Worm (Caenorhabditis elegans) whole organism, L3 larva: ENCODE measurements around the gene glr-4.

Experiments
- R02D3.7 ChIP-seq: fragments of 150-350 bp; optimal IDR thresholded peaks from 2 replicates; lab custom pipeline; 2014; ENCODE audit warnings: missing biosample characterization, missing genetic modification characterization
- aly-2 ChIP-seq: fragments of 150-350 bp; optimal IDR thresholded peaks from 2 replicates; lab custom pipeline; 2014; ENCODE audit warnings: missing biosample characterization, missing genetic modification characterization
- ama-1 ChIP-seq: fragments of 150-350 bp; optimal IDR thresholded peaks from 2 replicates; lab custom pipeline; 2018
- ceh-16 ChIP-seq: sonication (generic microtip); optimal IDR thresholded peaks from 2 replicates; lab custom pipeline; 2017; ENCODE audit warnings: missing biosample characterization, missing genetic modification characterization
- daf-12 ChIP-seq: fragments of 150-350 bp; optimal IDR thresholded peaks from 2 replicates; lab custom pipeline; 2014; ENCODE audit warnings: missing biosample characterization, missing genetic modification reagents, missing genetic modification characterization
- egl-27 ChIP-seq: sonication (generic microtip); optimal IDR thresholded peaks from 4 replicates; lab custom pipeline; 2017; ENCODE audit warnings: missing biosample characterization, missing genetic modification reagents, missing genetic modification characterization
- egl-5 ChIP-seq: fragments of 150-350 bp; optimal IDR thresholded peaks from 2 replicates; lab custom pipeline; 2017; ENCODE audit warnings: missing biosample characterization, missing genetic modification reagents, missing genetic modification characterization, inconsistent platforms
- elt-2 ChIP-seq: sonication (generic microtip); optimal IDR thresholded peaks from 2 replicates; lab custom pipeline; 2016; ENCODE audit warnings: missing genetic modification reagents, mild to moderate bottlenecking, missing genetic modification characterization, missing compliant biosample characterization
- elt-3 ChIP-seq, 3 experiments: fragments of 150-350 bp in 1 of 3; sonication (generic microtip) in 2 of 3; optimal IDR thresholded peaks; 2 replicates in 2 of 3; 4 replicates in 1 of 3; lab custom pipeline; 2014 to 2017; ENCODE audit warnings: missing biosample characterization in 3 of 3, missing genetic modification characterization in 3 of 3
- eor-1 ChIP-seq, 2 experiments: fragments of 150-350 bp; optimal IDR thresholded peaks; 2 replicates each; lab custom pipeline; 2014 to 2018; ENCODE audit warnings: missing biosample characterization in 2 of 2, missing genetic modification characterization in 2 of 2
- fkh-10 ChIP-seq: sonication (generic microtip); optimal IDR thresholded peaks from 2 replicates; lab custom pipeline; 2017; ENCODE audit warnings: missing biosample characterization, missing genetic modification reagents, missing genetic modification characterization
- fkh-2 ChIP-seq: fragments of 150-350 bp; optimal IDR thresholded peaks from 2 replicates; lab custom pipeline; 2014; ENCODE audit warnings: missing biosample characterization, missing genetic modification reagents, missing genetic modification characterization
- fos-1 ChIP-seq: fragments of 150-350 bp; optimal IDR thresholded peaks from 2 replicates; lab custom pipeline; 2014; ENCODE audit warnings: missing biosample characterization, missing genetic modification characterization
- hmg-11 ChIP-seq: sonication (generic microtip); optimal IDR thresholded peaks from 2 replicates; lab custom pipeline; 2016; ENCODE audit warnings: missing genetic modification characterization, missing compliant biosample characterization
- lin-39 ChIP-seq: fragments of 150-350 bp; optimal IDR thresholded peaks from 2 replicates; lab custom pipeline; 2018; ENCODE audit warnings: missing biosample characterization, missing genetic modification reagents, missing genetic modification characterization
- lsy-12 ChIP-seq: sonication (generic microtip); optimal IDR thresholded peaks from 2 replicates; lab custom pipeline; 2016; ENCODE audit warnings: mild to moderate bottlenecking, missing genetic modification characterization, missing compliant biosample characterization
- mml-1 ChIP-seq: fragments of 150-350 bp; sonication (generic microtip); optimal IDR thresholded peaks from 3 replicates; lab custom pipeline; 2014; ENCODE audit warnings: missing biosample characterization, missing genetic modification characterization
- nfya-1 ChIP-seq: sonication (generic microtip); optimal IDR thresholded peaks from 2 replicates; lab custom pipeline; 2017; ENCODE audit warnings: missing genetic modification characterization, mild to moderate bottlenecking, missing compliant biosample characterization, antibody characterized with exemption, moderate library complexity; ENCODE audit not compliant: insufficient read depth
- nhr-11 ChIP-seq: fragments of 150-350 bp; optimal IDR thresholded peaks from 2 replicates; lab custom pipeline; 2014; ENCODE audit warnings: missing biosample characterization, missing genetic modification characterization
- nhr-12 ChIP-seq: fragments of 150-350 bp; optimal IDR thresholded peaks from 2 replicates; lab custom pipeline; 2014; ENCODE audit warnings: missing biosample characterization, missing genetic modification characterization
- nhr-23 ChIP-seq: fragments of 150-350 bp; optimal IDR thresholded peaks from 2 replicates; lab custom pipeline; 2014; ENCODE audit warnings: missing biosample characterization, missing genetic modification reagents, missing genetic modification characterization
- nhr-25 ChIP-seq: sonication (generic microtip); optimal IDR thresholded peaks from 2 replicates; lab custom pipeline; 2017; ENCODE audit warnings: missing biosample characterization, missing genetic modification characterization
- nhr-43 ChIP-seq: sonication (generic microtip); optimal IDR thresholded peaks from 2 replicates; lab custom pipeline; 2016; ENCODE audit warnings: mild to moderate bottlenecking, missing genetic modification characterization, missing compliant biosample characterization; ENCODE audit not compliant: poor library complexity, severe bottlenecking
- nhr-67 ChIP-seq: fragments of 150-350 bp; optimal IDR thresholded peaks from 2 replicates; lab custom pipeline; 2014; ENCODE audit warnings: missing biosample characterization, missing genetic modification characterization
- nhr-76 ChIP-seq: fragments of 150-350 bp; sonication (generic microtip); optimal IDR thresholded peaks from 5 replicates; lab custom pipeline; 2014; ENCODE audit warnings: missing biosample characterization, missing genetic modification characterization
- nhr-77 ChIP-seq: fragments of 150-350 bp; optimal IDR thresholded peaks from 2 replicates; lab custom pipeline; 2014; ENCODE audit warnings: missing biosample characterization, missing genetic modification characterization
- pha-4 ChIP-seq: fragments of 150-350 bp; optimal IDR thresholded peaks from 2 replicates; lab custom pipeline; 2014; ENCODE audit warnings: missing biosample characterization, missing genetic modification reagents, missing genetic modification characterization
- sea-2 ChIP-seq: fragments of 150-350 bp; sonication (generic microtip); optimal IDR thresholded peaks from 4 replicates; lab custom pipeline; 2014; ENCODE audit warnings: missing biosample characterization, missing genetic modification reagents, missing genetic modification characterization
- snpc-4 ChIP-seq: fragments of 150-350 bp; optimal IDR thresholded peaks from 2 replicates; lab custom pipeline; 2014; ENCODE audit warnings: missing biosample characterization, missing genetic modification characterization
- tbx-2 ChIP-seq: sonication (generic microtip); optimal IDR thresholded peaks from 2 replicates; lab custom pipeline; 2016; ENCODE audit warnings: mild to moderate bottlenecking, missing genetic modification characterization, missing compliant biosample characterization
- unc-39 ChIP-seq: sonication (generic microtip); optimal IDR thresholded peaks from 4 replicates; lab custom pipeline; 2017; ENCODE audit warnings: missing biosample characterization, missing genetic modification characterization
- unc-62 ChIP-seq: fragments of 150-350 bp; sonication (generic microtip); optimal IDR thresholded peaks from 4 replicates; lab custom pipeline; 2014; ENCODE audit warnings: missing biosample characterization, missing genetic modification reagents, missing genetic modification characterization
- zag-1 ChIP-seq: fragments of 150-350 bp; optimal IDR thresholded peaks from 2 replicates; lab custom pipeline; 2014; ENCODE audit warnings: missing biosample characterization, missing genetic modification characterization
- ztf-11 ChIP-seq: fragments of 150-350 bp; optimal IDR thresholded peaks from 2 replicates; lab custom pipeline; 2014; ENCODE audit warnings: missing biosample characterization, missing genetic modification characterization
- ztf-4 ChIP-seq: fragments of 150-350 bp; optimal IDR thresholded peaks from 2 replicates; lab custom pipeline; 2014; ENCODE audit warnings: missing biosample characterization, missing genetic modification characterization

Gene glr-4

ce11 chrII:7832054-7832453 lies 37.9 kb upstream of the glr-4 start, which contains the start of gene T09A5.14:
T09A5.14 (plus strand) TSS chrII:7832354.
- TF ChIP-seq nhr-12 (tag; lab: Kevin White, UChicago) (no peak), nhr-76 (tag; lab: Kevin White, UChicago) (no peak), mml-1 (tag; lab: Kevin White, UChicago) (no peak), R02D3.7 (tag; lab: Kevin White, UChicago) (no peak), zag-1 (no peak), pha-4 (tag; lab: Kevin White, UChicago) (no peak), nhr-25 (tag; lab: Kevin White, UChicago) (no peak), lsy-12 (tag; lab: Kevin White, UChicago) (no peak), fos-1 (tag; lab: Kevin White, UChicago) (no peak), snpc-4 (tag; lab: Kevin White, UChicago) (no peak), nfya-1 (no peak), sea-2 (GFP tag; lab: Kevin White, UChicago) (no peak), nhr-77 (tag; lab: Kevin White, UChicago) (no peak), nhr-11 (tag; lab: Kevin White, UChicago) (no peak), nhr-23 (tag; lab: Kevin White, UChicago) (no peak), fkh-2 (tag; lab: Kevin White, UChicago) (no peak), lin-39 (tag; lab: Kevin White, UChicago) (no peak), egl-27 (tag; lab: Kevin White, UChicago) (no peak), ceh-16 (tag; lab: Kevin White, UChicago) (no peak), ztf-4 (tag; lab: Kevin White, UChicago) (no peak)

ce11 chrII:7829616-7830015 lies 35.5 kb upstream of the glr-4 start:
- TF ChIP-seq nhr-23 (tag; lab: Kevin White, UChicago), result no peak
- no peak for TF ChIP-seq aly-2 (tag; lab: Kevin White, UChicago)
- TF ChIP-seq tbx-2, result no peak
- no peak for TF ChIP-seq daf-12
- no peak for TF ChIP-seq nhr-67 (tag; lab: Kevin White, UChicago)
- TF ChIP-seq fkh-10 (GFP tag; lab: Kevin White, UChicago), result no peak
- no peak for TF ChIP-seq mml-1 (tag; lab: Kevin White, UChicago)
- no peak for TF ChIP-seq pha-4 (tag; lab: Kevin White, UChicago)
- TF ChIP-seq elt-2 (tag; lab: Kevin White, UChicago), result no peak
- TF ChIP-seq snpc-4 (tag; lab: Kevin White, UChicago), result no peak
- no peak for TF ChIP-seq ztf-4 (tag; lab: Kevin White, UChicago)
- TF ChIP-seq nhr-76 (tag; lab: Kevin White, UChicago), result no peak
- TF ChIP-seq lsy-12 (tag; lab: Kevin White, UChicago), result no peak
- no peak for TF ChIP-seq ceh-16 (tag; lab: Kevin White, UChicago)
- no peak for TF ChIP-seq unc-39 (tag; lab: Kevin White, UChicago)
- no peak for TF ChIP-seq nhr-11 (tag; lab: Kevin White, UChicago)
- TF ChIP-seq egl-27 (tag; lab: Kevin White, UChicago), result no peak
- TF ChIP-seq zag-1, result no peak

ce11 chrII:7827883-7828282 lies 33.8 kb upstream of the glr-4 start:
- TF ChIP-seq ceh-16 (tag; lab: Kevin White, UChicago) (no peak), R02D3.7 (tag; lab: Kevin White, UChicago) (no peak), ama-1 (lab: Kevin White, UChicago) (no peak), ztf-11 (no peak)

ce11 chrII:7825107-7825506 lies 31.0 kb upstream of the glr-4 start, which contains the start of gene srw-62:
srw-62 (plus strand) TSS chrII:7825407.
- TF ChIP-seq pha-4 (tag; lab: Kevin White, UChicago), result no peak
- no peak for TF ChIP-seq fkh-2 (tag; lab: Kevin White, UChicago)
- TF ChIP-seq nhr-43 (tag; lab: Kevin White, UChicago), result no peak
- TF ChIP-seq egl-5 (tag; lab: Kevin White, UChicago), result no peak
- no peak for TF ChIP-seq snpc-4 (tag; lab: Kevin White, UChicago)
- no peak for TF ChIP-seq hmg-11 (tag; lab: Kevin White, UChicago)
- no peak for TF ChIP-seq eor-1 (tag; optimal IDR thresholded peaks at IDR 0.05; lab: Kevin White, UChicago)
- no peak for TF ChIP-seq nhr-77 (tag; lab: Kevin White, UChicago)
- TF ChIP-seq zag-1, result no peak
- TF ChIP-seq R02D3.7 (tag; lab: Kevin White, UChicago), result no peak
- TF ChIP-seq nhr-67 (tag; lab: Kevin White, UChicago), result no peak
- no peak for TF ChIP-seq ama-1 (lab: Kevin White, UChicago)
- no peak for TF ChIP-seq nhr-12 (tag; lab: Kevin White, UChicago)
- TF ChIP-seq nfya-1, result no peak
- TF ChIP-seq egl-27 (tag; lab: Kevin White, UChicago), result no peak
- TF ChIP-seq elt-3 (tag; optimal IDR thresholded peaks at IDR 0.05; lab: Kevin White, UChicago), result no peak
- TF ChIP-seq nhr-25 (tag; lab: Kevin White, UChicago), result no peak
- no peak for TF ChIP-seq unc-62
